Fruit fly (Drosophila melanogaster) S2 (cell line): ENCODE measurements around the gene CG4537.

Experiments used
- CG8478 ChIP-seq: fragments of >200 bp; optimal IDR thresholded peaks from 2 replicates; lab custom pipeline; 2018
- CTCF ChIP-seq, 2 experiments: fragments of >200 bp; optimal IDR thresholded peaks; 2 replicates each; lab custom pipeline; 2018

DNA sequence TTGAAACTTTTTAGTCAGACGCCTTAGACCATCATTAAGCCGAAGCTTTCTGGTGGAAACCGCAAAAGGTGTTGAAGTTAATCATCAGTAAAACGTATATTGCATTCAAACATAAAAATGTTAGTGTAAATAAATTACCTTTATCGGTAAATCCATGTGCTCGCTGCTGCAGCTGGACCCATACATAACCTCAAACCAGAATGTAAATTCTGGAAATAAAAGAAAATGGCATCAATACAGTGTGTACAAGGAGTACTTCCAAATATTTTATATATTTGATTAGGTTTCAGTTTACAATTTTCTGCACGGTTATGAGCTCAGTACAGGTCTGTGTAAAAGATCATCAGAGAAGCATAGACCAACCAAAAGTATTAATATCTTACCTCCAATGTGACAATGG lies 3.5 kb downstream of the CG4537 start:
- TF ChIP-seq CG8478, result no peak
- TF ChIP-seq CTCF (optimal IDR thresholded peaks at IDR 0.05; lab: Kevin White, UChicago), result no peak
